Worm (Caenorhabditis elegans): ENCODE results near the gene pfk-1.1.

- TF ChIP-seq nhr-11 (tag; optimal IDR thresholded peaks at IDR 0.05) (no peak), pqm-1 (tag; optimal IDR thresholded peaks at IDR 0.05) (no peak), unc-42 (tag; optimal IDR thresholded peaks at IDR 0.05) (no peak), ceh-48 (tag; optimal IDR thresholded peaks at IDR 0.05) (no peak), ama-1 (optimal IDR thresholded peaks at IDR 0.05) (no peak), ceh-30 (tag; optimal IDR thresholded peaks at IDR 0.05) (no peak), sdc-2 (tag; optimal IDR thresholded peaks at IDR 0.05) (no peak), elt-2 (tag; optimal IDR thresholded peaks at IDR 0.05) (no peak), F13H6.1 (tag; optimal IDR thresholded peaks at IDR 0.05) (no peak)
These were observed 20.0 kb downstream of the pfk-1.1 start for ce11 chrX:2960703-2961102.

Data from whole organism, late embryonic.